Fruit fly (Drosophila melanogaster) whole organism, embryonic: ENCODE measurements around the gene CG15375.

Source experiments
- Scr ChIP-seq: fragments of 200-800 bp; sonication (Bioruptor generic); IDR thresholded peaks from 2 replicates; pipeline ENCODE4 v1.3.6; 2022; ENCODE audit warnings: missing biosample characterization, missing genetic modification characterization; ENCODE audit not compliant: partially characterized antibody
- cas ChIP-seq: fragments of 200-800 bp; sonication (Bioruptor generic); IDR thresholded peaks from 2 replicates; pipeline ENCODE4 v1.3.6; 2022; ENCODE audit warnings: missing biosample characterization, missing genetic modification characterization
- disco-r ChIP-seq: fragments of 200-800 bp; sonication (Bioruptor generic); optimal IDR thresholded peaks from 2 replicates; lab custom pipeline; 2016; ENCODE audit warnings: missing biosample characterization, missing genetic modification characterization
- inv ChIP-seq: fragments of 200-800 bp; sonication (Bioruptor generic); IDR thresholded peaks from 2 replicates; pipeline ENCODE4 v1.3.6; 2022; ENCODE audit warnings: missing biosample characterization, missing genetic modification characterization; ENCODE audit not compliant: partially characterized antibody
- toy ChIP-seq: fragments of 200-800 bp; sonication (Bioruptor generic); IDR thresholded peaks from 2 replicates; pipeline ENCODE4 v1.3.6; 2022; ENCODE audit warnings: missing biosample characterization, missing genetic modification characterization

- no peak for TF ChIP-seq cas (GFP tag; lab: Robert Waterston, UW)
- TF ChIP-seq Scr: peak; percentile 66
- no peak for TF ChIP-seq disco-r (GFP tag; lab: Kevin White, UChicago)
- TF ChIP-seq inv (GFP tag; lab: Robert Waterston, UW): 0 out of 2 replicates have a peak, but pooled peaks have one; percentile 30
- no peak for TF ChIP-seq toy
Measured at dm6 chrX:4113698-4114216, 12.6 kb downstream of the CG15375 start, which contains the start of the genes dgt4 and Nsun2.
